Worm (Caenorhabditis elegans) whole organism, mixed stage, embryonic: ENCODE results near the gene nspa-9.

Source experiments
- cnd-1 ChIP-seq: fragments of 200-800 bp; sonication (Bioruptor generic); optimal IDR thresholded peaks from 2 replicates; lab custom pipeline; 2018; ENCODE audit warnings: mild to moderate bottlenecking, missing genetic modification characterization, missing compliant biosample characterization
- drap-1 ChIP-seq: fragments of 200-800 bp; sonication (Bioruptor generic); optimal IDR thresholded peaks from 3 replicates; lab custom pipeline; 2018; ENCODE audit warnings: mild to moderate bottlenecking, missing genetic modification characterization, missing compliant biosample characterization
- ham-2 ChIP-seq: fragments of 200-800 bp; sonication (Bioruptor generic); optimal IDR thresholded peaks from 2 replicates; lab custom pipeline; 2018; ENCODE audit warnings: mild to moderate bottlenecking, missing genetic modification characterization, missing compliant biosample characterization
- lin-13 ChIP-seq: fragments of 150-350 bp; optimal IDR thresholded peaks from 2 replicates; lab custom pipeline; 2014; ENCODE audit warnings: missing biosample characterization, missing genetic modification characterization
- mab-5 ChIP-seq: fragments of 150-350 bp; optimal IDR thresholded peaks from 2 replicates; lab custom pipeline; 2014; ENCODE audit warnings: missing biosample characterization, missing genetic modification characterization
- mep-1 ChIP-seq: fragments of 150-350 bp; optimal IDR thresholded peaks from 2 replicates; lab custom pipeline; 2017; ENCODE audit warnings: missing biosample characterization, missing genetic modification reagents, missing genetic modification characterization, inconsistent platforms
- mls-2 ChIP-seq: sonication (generic microtip); optimal IDR thresholded peaks from 2 replicates; lab custom pipeline; 2016; ENCODE audit warnings: mild to moderate bottlenecking, missing genetic modification characterization, moderate library complexity, missing compliant biosample characterization
- nhr-12 ChIP-seq: fragments of 150-350 bp; optimal IDR thresholded peaks from 2 replicates; lab custom pipeline; 2014; ENCODE audit warnings: missing biosample characterization, missing genetic modification characterization
- nhr-76 ChIP-seq: sonication (generic microtip); optimal IDR thresholded peaks from 2 replicates; lab custom pipeline; 2017; ENCODE audit warnings: missing biosample characterization, missing genetic modification characterization
- pha-4 ChIP-seq: fragments of 150-350 bp; optimal IDR thresholded peaks from 2 replicates; lab custom pipeline; 2018; ENCODE audit warnings: missing biosample characterization, missing genetic modification reagents, missing genetic modification characterization
- sem-2 ChIP-seq: fragments of 200-800 bp; sonication (Bioruptor generic); optimal IDR thresholded peaks from 2 replicates; lab custom pipeline; 2018; ENCODE audit warnings: mild to moderate bottlenecking, missing genetic modification characterization, missing compliant biosample characterization
- snpc-4 ChIP-seq: fragments of 150-350 bp; optimal IDR thresholded peaks from 2 replicates; lab custom pipeline; 2014; ENCODE audit warnings: missing biosample characterization, missing genetic modification characterization
- unc-62 ChIP-seq: fragments of 150-350 bp; optimal IDR thresholded peaks from 2 replicates; lab custom pipeline; 2014; ENCODE audit warnings: missing biosample characterization, missing genetic modification reagents, missing genetic modification characterization
- ztf-11 ChIP-seq: fragments of 150-350 bp; optimal IDR thresholded peaks from 2 replicates; lab custom pipeline; 2014; ENCODE audit warnings: missing biosample characterization, missing genetic modification characterization

DNA sequence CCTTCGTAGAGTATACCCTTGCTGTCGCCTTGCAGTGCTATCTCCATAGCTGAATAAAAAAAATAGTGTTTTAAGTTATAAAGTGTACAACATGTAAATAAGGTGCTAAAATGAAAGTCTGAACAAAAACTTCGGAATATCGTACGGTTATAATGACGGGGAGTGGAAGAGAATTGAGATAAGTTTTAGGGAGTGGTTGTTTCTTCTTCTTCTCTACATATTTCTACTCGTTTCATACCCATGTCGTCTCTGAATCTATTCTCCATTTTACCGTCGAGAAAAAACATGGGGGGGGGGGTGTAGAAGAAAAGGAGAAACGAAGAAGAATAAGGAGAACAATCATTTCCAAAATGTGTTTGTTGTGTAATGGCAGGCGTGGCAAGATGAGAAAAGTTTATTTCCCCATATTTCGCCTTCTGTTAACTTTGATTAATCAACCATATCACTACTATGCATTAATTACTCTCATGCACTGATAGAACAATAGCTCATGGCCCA, 22.3 kb upstream of the nspa-9 start, which contains the start of gene C44C10.9:
- no peak for TF ChIP-seq nhr-12 (tag; lab: Kevin White, UChicago)
- no peak for TF ChIP-seq mls-2 (tag; lab: Kevin White, UChicago)
- TF ChIP-seq ztf-11 (tag; lab: Kevin White, UChicago), result no peak
- TF ChIP-seq drap-1 (GFP tag; lab: Kevin White, UChicago), result no peak
- no peak for TF ChIP-seq snpc-4 (tag; lab: Kevin White, UChicago)
- TF ChIP-seq pha-4 (tag; lab: Kevin White, UChicago), result no peak
- TF ChIP-seq mab-5, result no peak
- no peak for TF ChIP-seq nhr-76 (tag; lab: Kevin White, UChicago)
- no peak for TF ChIP-seq lin-13 (tag; lab: Kevin White, UChicago)
- no peak for TF ChIP-seq ham-2
- TF ChIP-seq sem-2 (GFP tag; lab: Kevin White, UChicago), result no peak
- TF ChIP-seq mep-1 (tag; lab: Kevin White, UChicago), result no peak
- TF ChIP-seq cnd-1 (tag; lab: Kevin White, UChicago), result no peak
- no peak for TF ChIP-seq unc-62 (GFP tag; lab: Kevin White, UChicago)
